Worm (Caenorhabditis elegans): ENCODE measurements around the gene smf-3.
A peak's percentile ranks its signal among the peaks of the same experiment; 100 is the strongest.
"Not testable (repeated sequence)": the region's sequence is repeated elsewhere in the genome, so short reads cannot be mapped to it uniquely, and the experiment has no call there.

Gene smf-3

DNA sequence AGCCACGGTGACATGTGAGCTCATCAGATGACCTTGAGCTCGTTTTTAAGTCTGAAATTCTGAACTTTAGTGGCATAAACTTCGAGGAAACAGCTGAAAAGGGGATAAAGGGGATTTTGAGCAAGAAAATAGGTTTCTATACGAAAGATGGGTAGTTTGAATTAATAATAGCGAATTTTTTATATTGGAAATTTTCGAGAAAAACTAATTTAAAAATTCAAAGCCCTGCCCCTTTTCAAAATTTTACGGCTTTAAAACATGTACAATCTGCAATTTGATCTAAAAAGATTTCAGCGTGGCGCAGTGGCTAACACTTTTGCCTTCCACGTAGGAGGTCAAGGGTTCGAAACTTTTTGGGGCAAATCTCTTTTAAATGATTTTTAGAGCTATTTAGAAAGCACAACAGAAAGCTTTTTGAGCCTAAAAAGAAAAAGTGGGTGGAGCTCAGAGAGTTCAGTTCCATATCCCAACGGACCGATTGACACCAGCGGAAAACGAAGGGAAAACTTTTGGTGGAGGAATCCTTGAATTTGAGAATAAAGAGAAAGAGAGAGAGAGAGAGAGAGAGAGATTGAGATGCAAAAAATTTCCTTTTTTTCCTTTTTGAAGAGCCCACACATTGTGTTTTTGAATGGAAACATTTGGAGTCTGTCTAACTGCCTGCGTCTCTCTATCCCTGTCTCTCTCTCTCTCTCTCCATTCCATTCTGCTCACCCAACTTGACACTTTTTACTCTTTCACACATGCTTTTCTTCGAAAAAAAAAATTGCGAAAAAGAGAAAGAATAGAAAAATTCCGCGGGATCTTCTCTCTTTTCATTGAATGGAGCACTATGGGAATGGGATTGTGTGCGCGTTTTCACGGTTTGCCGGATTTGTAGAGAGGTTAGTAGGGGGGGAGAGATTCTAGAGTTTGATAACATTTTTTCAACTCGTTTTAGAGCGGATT lies 45.6 kb downstream of the smf-3 start, which contains the start of gene Y69A2AR.31:
Gene Y69A2AR.31 (minus strand): TSS at position 51 of the 948 bp plus-strand sequence.
- TF ChIP-seq M03D4.4 (tag; optimal IDR thresholded peaks at IDR 0.05): no peak
- TF ChIP-seq ceh-43 (GFP tag; optimal IDR thresholded peaks at IDR 0.05): no peak
- no peak for TF ChIP-seq lsy-2 (tag; optimal IDR thresholded peaks at IDR 0.05)
- no peak for TF ChIP-seq ceh-39 (tag; optimal IDR thresholded peaks at IDR 0.05)
- peak; percentile 14 for TF ChIP-seq ces-1 (GFP tag; optimal IDR thresholded peaks at IDR 0.05)
- no peak for TF ChIP-seq hlh-1 (tag; optimal IDR thresholded peaks at IDR 0.05)
- no peak for TF ChIP-seq tbx-8 (GFP tag; optimal IDR thresholded peaks at IDR 0.05)

DNA sequence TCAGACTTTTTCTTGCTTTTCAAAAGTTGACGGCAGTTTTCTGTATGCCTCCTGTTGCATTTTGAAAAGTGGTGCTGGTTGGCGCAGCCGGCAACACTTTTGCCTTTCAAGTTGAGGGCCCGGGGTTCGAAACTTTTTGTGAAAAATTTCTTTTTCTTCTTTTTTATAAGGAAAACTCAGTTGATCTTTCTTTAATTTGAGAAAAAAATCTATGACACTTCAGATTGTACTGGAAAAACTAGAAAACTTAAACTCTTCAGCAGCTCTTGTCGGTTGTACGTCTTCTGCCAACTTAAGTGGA lies 46.2 kb downstream of the smf-3 start:
- no peak for TF ChIP-seq cnd-1 (tag; optimal IDR thresholded peaks at IDR 0.05)
- no peak for TF ChIP-seq ztf-11 (tag; optimal IDR thresholded peaks at IDR 0.05)
- TF ChIP-seq lsy-2 (tag; optimal IDR thresholded peaks at IDR 0.05): no peak

DNA sequence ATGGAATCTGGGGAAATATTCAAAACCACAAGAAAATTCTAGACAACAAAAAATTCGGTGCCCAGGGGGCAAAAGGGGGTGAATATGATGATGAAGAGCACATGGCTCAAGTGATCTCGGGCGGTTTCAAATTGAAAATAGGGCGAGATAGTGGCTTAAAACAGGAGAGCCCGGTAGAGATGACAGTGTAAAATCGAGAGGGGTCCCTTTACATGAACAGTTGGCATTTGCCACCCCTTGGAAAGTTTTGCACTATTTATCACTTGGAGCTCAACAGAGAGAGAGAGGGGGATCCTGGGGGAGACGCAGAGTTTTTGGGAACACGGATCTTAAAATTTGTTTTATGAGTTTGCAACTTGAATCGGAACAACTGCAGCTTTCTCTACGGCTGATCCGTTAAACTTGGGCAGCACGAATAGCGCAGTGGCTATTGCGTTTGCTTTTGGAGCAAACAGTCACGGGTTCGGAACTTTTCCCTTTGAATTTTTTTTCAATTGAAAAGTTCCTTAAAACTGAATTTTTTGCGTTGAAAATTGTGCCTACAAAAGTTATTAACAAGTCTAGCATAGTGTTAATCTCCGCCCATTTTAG lies 46.8 kb downstream of the smf-3 start:
- TF ChIP-seq unc-62 (GFP tag; optimal IDR thresholded peaks at IDR 0.05) (peak; percentile 38), lin-13 (tag; optimal IDR thresholded peaks at IDR 0.05) (no peak), nhr-2 (tag; optimal IDR thresholded peaks at IDR 0.05) (no peak), hlh-1 (tag; optimal IDR thresholded peaks at IDR 0.05) (peak; percentile 97), M03D4.4 (tag; optimal IDR thresholded peaks at IDR 0.05) (no peak), unc-120 (tag; optimal IDR thresholded peaks at IDR 0.05; ENCODE audit: poor library complexity, severe bottlenecking) (peak; percentile 84), nhr-237 (tag; optimal IDR thresholded peaks at IDR 0.05) (no peak), nhr-76 (tag; optimal IDR thresholded peaks at IDR 0.05) (no peak)

DNA sequence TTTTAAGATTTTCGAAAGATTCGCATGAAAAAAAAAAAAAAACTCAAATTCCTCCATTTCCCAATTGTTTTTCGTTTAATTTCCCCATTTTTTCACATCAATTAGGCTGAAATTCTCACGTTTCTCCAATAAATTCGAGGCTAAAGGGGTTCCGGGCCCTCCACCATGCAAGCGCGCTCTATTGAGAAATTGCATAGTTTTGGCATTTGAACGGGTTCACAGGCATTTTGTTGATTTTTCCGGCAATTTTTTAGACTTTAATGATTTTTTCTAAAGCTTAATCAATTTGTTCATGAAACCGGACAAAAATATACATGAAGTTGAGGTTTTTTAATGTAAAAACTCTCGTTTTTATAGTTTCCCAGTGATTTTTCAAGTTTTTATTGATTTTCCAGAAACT lies 47.5 kb downstream of the smf-3 start:
- TF ChIP-seq cnd-1 (tag; optimal IDR thresholded peaks at IDR 0.05): no peak
- peak; percentile 58 for TF ChIP-seq mep-1 (tag; optimal IDR thresholded peaks at IDR 0.05)

DNA sequence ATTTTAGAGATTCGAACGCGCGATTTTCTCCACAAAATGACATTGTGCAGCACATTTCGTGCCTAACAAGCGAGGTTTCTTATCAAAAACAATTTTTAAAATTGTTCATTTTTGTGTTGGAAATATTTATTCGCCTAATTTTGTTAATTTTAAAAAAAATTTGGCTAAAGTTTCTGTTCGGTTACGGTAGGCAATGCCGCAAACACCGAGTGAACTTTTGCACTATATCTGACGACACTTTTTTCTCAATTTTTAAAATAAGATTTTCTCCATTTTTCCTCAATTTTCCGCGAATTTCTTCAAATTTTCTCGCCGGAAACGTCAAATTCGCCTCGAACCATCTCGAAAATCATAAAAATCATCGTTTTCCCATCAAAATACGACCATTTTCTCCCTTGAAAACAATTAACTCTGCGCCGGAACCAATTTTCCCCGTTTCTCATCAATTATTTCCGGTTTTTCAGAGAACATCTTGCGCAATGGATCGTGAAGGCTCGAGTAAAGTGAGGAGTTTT lies 48.0 kb downstream of the smf-3 start, which contains the start of gene Y69A2AR.1:
Gene Y69A2AR.1 (plus strand): TSS at position 465 of the 515 bp plus-strand sequence.
- peak; percentile 93 for TF ChIP-seq lsy-2 (tag; optimal IDR thresholded peaks at IDR 0.05)
- peak; percentile 2 for TF ChIP-seq ces-1 (GFP tag; optimal IDR thresholded peaks at IDR 0.05)
- no peak for TF ChIP-seq drap-1 (GFP tag; optimal IDR thresholded peaks at IDR 0.05)

DNA sequence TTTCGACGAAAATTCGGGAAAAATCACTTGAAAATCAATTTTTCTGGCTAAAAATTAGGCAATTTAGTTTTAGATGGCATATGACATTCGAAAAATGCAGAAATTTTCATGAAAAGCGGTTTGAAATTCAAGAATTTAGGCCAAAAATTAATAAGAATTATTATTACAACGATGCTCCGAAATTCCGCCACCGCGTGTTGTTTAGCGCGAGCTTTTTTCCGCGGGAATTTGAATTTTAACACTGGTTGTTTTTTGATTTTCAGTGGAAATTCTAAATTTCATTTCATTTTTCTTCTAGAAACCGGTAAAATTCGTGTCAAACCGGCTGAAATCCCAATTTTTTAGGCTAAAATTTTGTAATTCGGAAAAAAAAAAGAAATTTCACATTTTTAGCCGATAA lies 52.0 kb downstream of the smf-3 start:
- TF ChIP-seq elt-1 (tag; optimal IDR thresholded peaks at IDR 0.05; ENCODE audit: borderline replicate concordance, insufficient read depth): no peak
- no peak for TF ChIP-seq elt-3 (tag; optimal IDR thresholded peaks at IDR 0.05)
- no peak for TF ChIP-seq ztf-11 (tag; optimal IDR thresholded peaks at IDR 0.05)
- no peak for TF ChIP-seq lsy-2 (tag; optimal IDR thresholded peaks at IDR 0.05)
- TF ChIP-seq nhr-76 (tag; optimal IDR thresholded peaks at IDR 0.05): no peak
- no peak for TF ChIP-seq zip-8 (tag; optimal IDR thresholded peaks at IDR 0.05)
- no peak for TF ChIP-seq cnd-1 (tag; optimal IDR thresholded peaks at IDR 0.05)
- no peak for TF ChIP-seq ceh-39 (tag; optimal IDR thresholded peaks at IDR 0.05)
- TF ChIP-seq sptf-1 (tag; optimal IDR thresholded peaks at IDR 0.05): no peak
- TF ChIP-seq blmp-1 (tag; optimal IDR thresholded peaks at IDR 0.05): no peak
- no peak for TF ChIP-seq ceh-43 (GFP tag; optimal IDR thresholded peaks at IDR 0.05)
- no peak for TF ChIP-seq lin-13 (tag; optimal IDR thresholded peaks at IDR 0.05)

DNA sequence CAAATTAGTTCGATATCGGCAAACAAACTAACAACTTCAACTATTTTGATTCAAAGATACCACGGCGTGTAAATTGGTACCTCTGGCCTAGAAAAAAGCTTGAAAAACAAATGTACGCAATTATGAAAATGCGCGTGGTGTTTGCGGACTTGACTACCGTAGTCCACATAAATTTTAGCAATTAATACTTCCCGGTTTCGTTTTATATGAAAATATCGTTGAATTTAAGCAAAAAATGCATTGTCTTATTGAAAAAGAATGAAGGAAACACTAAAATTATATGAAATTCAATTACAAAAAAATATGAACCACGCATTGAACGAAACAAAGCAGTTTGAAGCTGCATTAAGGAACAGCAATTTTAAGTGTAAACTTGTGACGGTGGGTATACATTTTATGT lies 56.2 kb downstream of the smf-3 start, which contains the start of gene gpx-4:
Gene gpx-4 (minus strand): TSS at position 101 of the 400 bp plus-strand sequence.
- not testable (repeated sequence) for TF ChIP-seq unc-120 (tag; optimal IDR thresholded peaks at IDR 0.05; ENCODE audit: poor library complexity, severe bottlenecking); unc-62 (GFP tag; optimal IDR thresholded peaks at IDR 0.05); pha-4 (tag; optimal IDR thresholded peaks at IDR 0.05)

Data from whole organism, mixed stage, embryonic.